Worm (Caenorhabditis elegans) whole organism, L3 larva: ENCODE data around the gene igdb-2.
"Not testable (repeated sequence)": the region's sequence is repeated elsewhere in the genome, so short reads cannot be mapped to it uniquely, and the experiment has no call there.

Experiments
- ama-1 ChIP-seq: fragments of 150-350 bp; optimal IDR thresholded peaks from 2 replicates; lab custom pipeline; 2018
- ceh-16 ChIP-seq: sonication (generic microtip); optimal IDR thresholded peaks from 2 replicates; lab custom pipeline; 2017; ENCODE audit warnings: missing biosample characterization, missing genetic modification characterization
- ceh-28 ChIP-seq: fragments of 150-350 bp; optimal IDR thresholded peaks from 2 replicates; lab custom pipeline; 2014; ENCODE audit warnings: missing biosample characterization, missing genetic modification reagents, missing genetic modification characterization
- ceh-82 ChIP-seq: fragments of 150-350 bp; optimal IDR thresholded peaks from 2 replicates; lab custom pipeline; 2014; ENCODE audit warnings: missing biosample characterization, missing genetic modification characterization
- ceh-9 ChIP-seq: sonication (generic microtip); optimal IDR thresholded peaks from 2 replicates; lab custom pipeline; 2018; ENCODE audit warnings: missing biosample characterization, missing genetic modification characterization
- daf-12 ChIP-seq: fragments of 150-350 bp; optimal IDR thresholded peaks from 2 replicates; lab custom pipeline; 2014; ENCODE audit warnings: missing biosample characterization, missing genetic modification reagents, missing genetic modification characterization
- egl-5 ChIP-seq: fragments of 150-350 bp; optimal IDR thresholded peaks from 2 replicates; lab custom pipeline; 2017; ENCODE audit warnings: missing biosample characterization, missing genetic modification reagents, missing genetic modification characterization, inconsistent platforms
- elt-3 ChIP-seq, 3 experiments: fragments of 150-350 bp in 1 of 3; sonication (generic microtip) in 2 of 3; optimal IDR thresholded peaks; 2 replicates in 2 of 3; 4 replicates in 1 of 3; lab custom pipeline; 2014 to 2017; ENCODE audit warnings: missing biosample characterization in 3 of 3, missing genetic modification characterization in 3 of 3
- eor-1 ChIP-seq, 2 experiments: fragments of 150-350 bp; optimal IDR thresholded peaks; 2 replicates each; lab custom pipeline; 2014 to 2018; ENCODE audit warnings: missing biosample characterization in 2 of 2, missing genetic modification characterization in 2 of 2
- fkh-10 ChIP-seq: sonication (generic microtip); optimal IDR thresholded peaks from 2 replicates; lab custom pipeline; 2017; ENCODE audit warnings: missing biosample characterization, missing genetic modification reagents, missing genetic modification characterization
- fos-1 ChIP-seq: fragments of 150-350 bp; optimal IDR thresholded peaks from 2 replicates; lab custom pipeline; 2014; ENCODE audit warnings: missing biosample characterization, missing genetic modification characterization
- hmg-11 ChIP-seq: sonication (generic microtip); optimal IDR thresholded peaks from 2 replicates; lab custom pipeline; 2016; ENCODE audit warnings: missing genetic modification characterization, missing compliant biosample characterization
- jun-1 ChIP-seq: fragments of 150-350 bp; optimal IDR thresholded peaks from 2 replicates; lab custom pipeline; 2014; ENCODE audit warnings: missing biosample characterization, missing genetic modification reagents, missing genetic modification characterization
- lin-15B ChIP-seq: fragments of 150-350 bp; optimal IDR thresholded peaks from 2 replicates; lab custom pipeline; 2014; ENCODE audit warnings: missing biosample characterization, missing genetic modification characterization
- lin-39 ChIP-seq: fragments of 150-350 bp; optimal IDR thresholded peaks from 2 replicates; lab custom pipeline; 2018; ENCODE audit warnings: missing biosample characterization, missing genetic modification reagents, missing genetic modification characterization
- lsy-12 ChIP-seq: sonication (generic microtip); optimal IDR thresholded peaks from 2 replicates; lab custom pipeline; 2016; ENCODE audit warnings: mild to moderate bottlenecking, missing genetic modification characterization, missing compliant biosample characterization
- nfya-1 ChIP-seq: sonication (generic microtip); optimal IDR thresholded peaks from 2 replicates; lab custom pipeline; 2017; ENCODE audit warnings: missing genetic modification characterization, mild to moderate bottlenecking, missing compliant biosample characterization, antibody characterized with exemption, moderate library complexity; ENCODE audit not compliant: insufficient read depth
- nhr-23 ChIP-seq: fragments of 150-350 bp; optimal IDR thresholded peaks from 2 replicates; lab custom pipeline; 2014; ENCODE audit warnings: missing biosample characterization, missing genetic modification reagents, missing genetic modification characterization
- nhr-25 ChIP-seq: sonication (generic microtip); optimal IDR thresholded peaks from 2 replicates; lab custom pipeline; 2017; ENCODE audit warnings: missing biosample characterization, missing genetic modification characterization
- nhr-43 ChIP-seq: sonication (generic microtip); optimal IDR thresholded peaks from 2 replicates; lab custom pipeline; 2016; ENCODE audit warnings: mild to moderate bottlenecking, missing genetic modification characterization, missing compliant biosample characterization; ENCODE audit not compliant: poor library complexity, severe bottlenecking
- nhr-67 ChIP-seq: fragments of 150-350 bp; optimal IDR thresholded peaks from 2 replicates; lab custom pipeline; 2014; ENCODE audit warnings: missing biosample characterization, missing genetic modification characterization
- nhr-76 ChIP-seq: fragments of 150-350 bp; sonication (generic microtip); optimal IDR thresholded peaks from 5 replicates; lab custom pipeline; 2014; ENCODE audit warnings: missing biosample characterization, missing genetic modification characterization
- nhr-77 ChIP-seq: fragments of 150-350 bp; optimal IDR thresholded peaks from 2 replicates; lab custom pipeline; 2014; ENCODE audit warnings: missing biosample characterization, missing genetic modification characterization
- pha-4 ChIP-seq: fragments of 150-350 bp; optimal IDR thresholded peaks from 2 replicates; lab custom pipeline; 2014; ENCODE audit warnings: missing biosample characterization, missing genetic modification reagents, missing genetic modification characterization
- pqm-1 ChIP-seq: fragments of 150-350 bp; optimal IDR thresholded peaks from 2 replicates; lab custom pipeline; 2017; ENCODE audit warnings: missing biosample characterization, missing genetic modification characterization, inconsistent platforms
- sea-2 ChIP-seq: fragments of 150-350 bp; sonication (generic microtip); optimal IDR thresholded peaks from 4 replicates; lab custom pipeline; 2014; ENCODE audit warnings: missing biosample characterization, missing genetic modification reagents, missing genetic modification characterization
- skn-1 ChIP-seq: fragments of 150-350 bp; optimal IDR thresholded peaks from 2 replicates; lab custom pipeline; 2014; ENCODE audit warnings: missing biosample characterization, missing genetic modification characterization
- tbx-2 ChIP-seq: sonication (generic microtip); optimal IDR thresholded peaks from 2 replicates; lab custom pipeline; 2016; ENCODE audit warnings: mild to moderate bottlenecking, missing genetic modification characterization, missing compliant biosample characterization
- unc-39 ChIP-seq: sonication (generic microtip); optimal IDR thresholded peaks from 4 replicates; lab custom pipeline; 2017; ENCODE audit warnings: missing biosample characterization, missing genetic modification characterization
- unc-62 ChIP-seq: fragments of 150-350 bp; sonication (generic microtip); optimal IDR thresholded peaks from 4 replicates; lab custom pipeline; 2014; ENCODE audit warnings: missing biosample characterization, missing genetic modification reagents, missing genetic modification characterization
- zag-1 ChIP-seq: fragments of 150-350 bp; optimal IDR thresholded peaks from 2 replicates; lab custom pipeline; 2014; ENCODE audit warnings: missing biosample characterization, missing genetic modification characterization
- ztf-11 ChIP-seq: fragments of 150-350 bp; optimal IDR thresholded peaks from 2 replicates; lab custom pipeline; 2014; ENCODE audit warnings: missing biosample characterization, missing genetic modification characterization

The igdb-2 gene

DNA sequence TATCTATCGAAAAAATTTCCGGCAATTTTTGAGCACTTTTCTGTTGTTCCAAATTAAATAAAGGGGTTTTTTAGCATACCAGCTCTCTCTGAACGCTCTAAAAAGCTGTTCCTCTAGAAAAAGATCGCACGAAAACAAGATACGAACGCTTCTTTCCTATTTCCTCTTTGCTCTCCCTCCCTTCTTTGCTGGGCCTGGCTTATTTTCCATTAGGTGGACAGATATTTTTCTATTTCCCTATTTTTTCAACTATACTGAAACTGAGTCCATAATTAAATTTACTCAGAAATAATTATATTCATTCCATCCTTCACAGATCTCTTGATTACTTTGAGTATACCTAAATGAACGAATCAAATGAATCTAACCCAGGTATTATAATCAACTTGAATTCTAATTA is 33.5 kb downstream of the igdb-2 start, which contains the start of gene sru-18:
Gene sru-18, plus strand, starts transcription at position 301 of the 400 bp plus-strand sequence.
- TF ChIP-seq ama-1 (lab: Kevin White, UChicago) (no peak), fos-1 (tag; lab: Kevin White, UChicago) (no peak), lin-39 (tag; lab: Kevin White, UChicago) (no peak), nhr-67 (no peak), skn-1 (tag; lab: Kevin White, UChicago) (no peak), elt-3 (tag; optimal IDR thresholded peaks at IDR 0.05; lab: Kevin White, UChicago) (no peak), sea-2 (GFP tag; lab: Kevin White, UChicago) (no peak), egl-5 (tag; lab: Kevin White, UChicago) (no peak), fkh-10 (no peak), nhr-77 (no peak), nhr-23 (no peak), ceh-82 (tag; lab: Kevin White, UChicago) (no peak), ceh-9 (tag; lab: Kevin White, UChicago) (no peak), zag-1 (tag; lab: Kevin White, UChicago) (no peak), nhr-76 (no peak)

DNA sequence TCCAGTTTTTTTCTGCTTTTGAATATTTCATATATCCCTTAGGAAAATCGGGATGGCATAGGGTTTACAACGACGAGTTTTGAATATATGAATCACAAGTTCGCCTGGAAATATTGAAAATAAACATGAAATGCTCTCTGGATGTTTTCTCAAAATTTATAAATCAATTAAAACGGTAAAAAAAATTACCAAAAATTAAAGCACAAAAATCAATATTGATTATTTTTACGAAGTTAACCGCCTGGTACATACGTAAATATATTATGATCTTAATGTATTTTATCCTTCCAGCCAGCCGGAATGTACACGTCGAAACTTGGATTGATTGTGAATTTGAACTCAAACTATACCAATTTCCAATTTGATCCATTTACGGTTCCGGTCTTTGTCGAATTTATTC is 36.9 kb downstream of the igdb-2 start, which contains the start of gene sru-17:
Gene sru-17, plus strand, starts transcription at position 301 of the 400 bp plus-strand sequence.
- not testable (repeated sequence) for TF ChIP-seq ama-1 (lab: Kevin White, UChicago); ztf-11 (tag; lab: Kevin White, UChicago); tbx-2 (tag; lab: Kevin White, UChicago)

DNA sequence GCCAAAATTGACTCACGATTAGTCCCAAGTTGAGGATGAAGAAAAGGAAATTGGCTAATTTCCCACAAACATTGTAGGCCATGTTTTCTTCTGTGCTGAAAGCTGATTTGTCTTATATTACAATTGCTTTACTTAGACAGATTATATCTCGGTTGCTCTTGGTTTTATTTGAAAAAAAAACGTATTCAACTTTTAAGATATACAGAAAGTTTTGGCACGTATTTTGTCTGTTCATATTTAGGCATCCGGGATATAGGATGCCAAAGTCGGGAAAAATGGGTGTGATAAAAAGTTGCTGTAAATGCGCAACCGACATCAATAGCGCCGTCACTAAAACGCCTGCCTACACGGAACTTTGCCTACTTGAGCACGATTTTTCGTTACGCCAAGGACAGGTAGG is 51.7 kb downstream of the igdb-2 start, which contains the start of gene tsp-4:
Gene tsp-4, minus strand, starts transcription at position 101 of the 400 bp plus-strand sequence.
- no peak for TF ChIP-seq nfya-1
- TF ChIP-seq unc-62 (GFP tag; lab: Kevin White, UChicago): no peak
- TF ChIP-seq hmg-11 (tag; lab: Kevin White, UChicago): no peak
- no peak for TF ChIP-seq daf-12 (tag; lab: Kevin White, UChicago)
- no peak for TF ChIP-seq ztf-11 (tag; lab: Kevin White, UChicago)
- TF ChIP-seq egl-5 (tag; lab: Kevin White, UChicago): no peak
- TF ChIP-seq unc-39 (tag; lab: Kevin White, UChicago): no peak
- no peak for TF ChIP-seq nhr-43 (tag; lab: Kevin White, UChicago)
- TF ChIP-seq lsy-12 (tag; lab: Kevin White, UChicago): no peak
- TF ChIP-seq nhr-67: no peak
- no peak for TF ChIP-seq ceh-28 (tag; lab: Kevin White, UChicago)
- TF ChIP-seq pqm-1 (tag; lab: Kevin White, UChicago): no peak
- no peak for TF ChIP-seq fos-1 (tag; lab: Kevin White, UChicago)
- TF ChIP-seq zag-1 (tag; lab: Kevin White, UChicago): no peak

DNA sequence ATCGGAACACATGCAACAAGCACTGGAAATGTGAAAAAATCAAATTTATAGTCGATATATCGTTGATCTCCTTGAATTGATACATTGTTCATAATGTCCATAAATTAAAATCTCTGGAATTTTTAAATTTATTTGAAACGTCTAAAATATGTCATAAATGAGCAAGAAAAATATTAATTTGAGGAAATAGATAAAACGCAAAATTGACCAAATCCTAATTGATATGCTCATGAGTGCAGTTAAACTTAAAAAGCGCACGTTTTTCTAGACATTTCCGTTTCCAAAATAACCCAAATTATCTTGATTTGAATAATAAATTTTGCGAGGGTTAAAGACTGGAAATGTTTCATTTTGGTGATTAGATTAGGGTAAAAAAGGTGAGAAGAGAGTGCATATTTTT is 54.1 kb downstream of the igdb-2 start, which contains the start of gene sru-13:
Gene sru-13, minus strand, starts transcription at position 101 of the 400 bp plus-strand sequence.
- no peak for TF ChIP-seq nhr-77
- no peak for TF ChIP-seq elt-3 (tag; optimal IDR thresholded peaks at IDR 0.05; lab: Kevin White, UChicago)
- TF ChIP-seq zag-1 (tag; lab: Kevin White, UChicago): no peak
- no peak for TF ChIP-seq nfya-1
- TF ChIP-seq tbx-2 (tag; lab: Kevin White, UChicago): no peak
- no peak for TF ChIP-seq ceh-28 (tag; lab: Kevin White, UChicago)
- no peak for TF ChIP-seq pha-4
- TF ChIP-seq ceh-16 (tag; lab: Kevin White, UChicago): no peak
- TF ChIP-seq nhr-76: no peak
- TF ChIP-seq jun-1 (tag; lab: Kevin White, UChicago): no peak
- no peak for TF ChIP-seq hmg-11 (tag; lab: Kevin White, UChicago)
- TF ChIP-seq nhr-23: no peak
- TF ChIP-seq eor-1 (tag; optimal IDR thresholded peaks at IDR 0.05; lab: Kevin White, UChicago): no peak
- no peak for TF ChIP-seq sea-2 (GFP tag; lab: Kevin White, UChicago)
- TF ChIP-seq pqm-1 (tag; lab: Kevin White, UChicago): no peak
- TF ChIP-seq nhr-43 (tag; lab: Kevin White, UChicago): no peak
- no peak for TF ChIP-seq ceh-82 (tag; lab: Kevin White, UChicago)
- no peak for TF ChIP-seq unc-39 (tag; lab: Kevin White, UChicago)
- no peak for TF ChIP-seq nhr-25 (tag; lab: Kevin White, UChicago)
- TF ChIP-seq lin-15B (tag; lab: Kevin White, UChicago): no peak
